Worm (Caenorhabditis elegans) whole organism, young adult: ENCODE results near the gene lgc-20.

ENCODE experiments used
- B0035.1 ChIP-seq: sonication (generic microtip); optimal IDR thresholded peaks from 2 replicates; lab custom pipeline; 2016; ENCODE audit warnings: missing genetic modification characterization, mild to moderate bottlenecking, missing compliant biosample characterization, missing genotype, missing genetic modification reagents
- B0261.1 ChIP-seq: sonication (generic microtip); optimal IDR thresholded peaks from 2 replicates; lab custom pipeline; 2016; ENCODE audit warnings: mild to moderate bottlenecking, missing genetic modification characterization, moderate library complexity, missing compliant biosample characterization
- C06A6.2 ChIP-seq: fragments of 200-800 bp; sonication (Bioruptor generic); conservative IDR thresholded peaks from 2 replicates; pipeline ENCODE4 v1.3.6; 2022; ENCODE audit warnings: missing genetic modification characterization, missing compliant biosample characterization
- F10E7.11 ChIP-seq: sonication (generic microtip); optimal IDR thresholded peaks from 2 replicates; lab custom pipeline; 2017; ENCODE audit warnings: mild to moderate bottlenecking, missing genetic modification characterization, moderate library complexity, missing compliant biosample characterization
- F33H1.4 ChIP-seq: fragments of 200-800 bp; sonication (Bioruptor generic); IDR thresholded peaks from 2 replicates; pipeline ENCODE4 v1.3.6; 2022; ENCODE audit warnings: missing genetic modification reagents, missing genetic modification characterization, missing compliant biosample characterization
- F39B2.1 ChIP-seq: fragments of 200-800 bp; sonication (Bioruptor generic); IDR thresholded peaks from 2 replicates; pipeline ENCODE4 v1.3.6; 2022; ENCODE audit warnings: missing genetic modification reagents, missing genetic modification characterization, missing compliant biosample characterization
- F57A8.1 ChIP-seq: fragments of 200-800 bp; sonication (Bioruptor generic); optimal IDR thresholded peaks from 2 replicates; lab custom pipeline; 2018; ENCODE audit warnings: mild to moderate bottlenecking, missing genetic modification characterization, moderate library complexity, missing compliant biosample characterization
- F57C9.4 ChIP-seq: sonication (generic microtip); optimal IDR thresholded peaks from 2 replicates; lab custom pipeline; 2017; ENCODE audit warnings: mild to moderate bottlenecking, missing genetic modification characterization, missing compliant biosample characterization
- T26A5.8 ChIP-seq: sonication (generic microtip); optimal IDR thresholded peaks from 2 replicates; lab custom pipeline; 2016; ENCODE audit warnings: missing genetic modification characterization, missing compliant biosample characterization
- Y53F4B.3 ChIP-seq: fragments of 200-800 bp; sonication (Bioruptor generic); IDR thresholded peaks from 2 replicates; pipeline ENCODE4 v1.3.6; 2022; ENCODE audit warnings: missing genetic modification reagents, missing genetic modification characterization, missing compliant biosample characterization
- Y53G8AR.9 ChIP-seq: fragments of 200-800 bp; sonication (Bioruptor generic); conservative IDR thresholded peaks from 2 replicates; pipeline ENCODE4 v1.3.6; 2022; ENCODE audit warnings: missing genetic modification reagents, missing genetic modification characterization, missing compliant biosample characterization
- Y56A3A.18 ChIP-seq: fragments of 200-800 bp; sonication (Bioruptor generic); IDR thresholded peaks from 2 replicates; pipeline ENCODE4 v1.3.6; 2022; ENCODE audit warnings: missing genetic modification reagents, missing genetic modification characterization, missing compliant biosample characterization
- Y67H2A.10 ChIP-seq: fragments of 200-800 bp; sonication (Bioruptor generic); conservative IDR thresholded peaks from 2 replicates; pipeline ENCODE4 v1.3.6; 2022; ENCODE audit warnings: missing genetic modification reagents, missing genetic modification characterization, missing compliant biosample characterization
- Y79H2A.3 ChIP-seq: fragments of 200-800 bp; sonication (Bioruptor generic); conservative IDR thresholded peaks from 2 replicates; pipeline ENCODE4 v1.3.6; 2022; ENCODE audit warnings: missing genetic modification reagents, missing genetic modification characterization, missing compliant biosample characterization
- akir-1 ChIP-seq: fragments of 200-800 bp; sonication (Bioruptor generic); optimal IDR thresholded peaks from 2 replicates; lab custom pipeline; 2018; ENCODE audit warnings: mild to moderate bottlenecking, missing genetic modification characterization, moderate library complexity, missing compliant biosample characterization
- aptf-3 ChIP-seq: fragments of 200-800 bp; sonication (Bioruptor generic); IDR thresholded peaks from 2 replicates; pipeline ENCODE4 v1.3.6; 2022; ENCODE audit warnings: missing genetic modification characterization, missing compliant biosample characterization
- athp-1 ChIP-seq: sonication (generic microtip); optimal IDR thresholded peaks from 2 replicates; lab custom pipeline; 2017; ENCODE audit warnings: mild to moderate bottlenecking, missing genetic modification characterization, missing compliant biosample characterization
- cebp-2 ChIP-seq: fragments of 200-800 bp; sonication (Bioruptor generic); IDR thresholded peaks from 2 replicates; pipeline ENCODE4 v1.3.6; 2022; ENCODE audit warnings: missing genetic modification characterization, missing compliant biosample characterization
- ceh-27 ChIP-seq: fragments of 200-800 bp; sonication (Bioruptor generic); optimal IDR thresholded peaks from 2 replicates; lab custom pipeline; 2018; ENCODE audit warnings: mild to moderate bottlenecking, missing genetic modification characterization, moderate library complexity, missing compliant biosample characterization
- ceh-58 ChIP-seq: fragments of 200-800 bp; sonication (Bioruptor generic); IDR thresholded peaks from 2 replicates; pipeline ENCODE4 v1.3.6; 2022; ENCODE audit warnings: missing genetic modification characterization, missing compliant biosample characterization
- die-1 ChIP-seq: sonication (generic microtip); optimal IDR thresholded peaks from 2 replicates; lab custom pipeline; 2016; ENCODE audit warnings: missing genotype, mild to moderate bottlenecking, missing genetic modification characterization, missing compliant biosample characterization
- dox-1 ChIP-seq: fragments of 200-800 bp; sonication (Bioruptor generic); IDR thresholded peaks from 2 replicates; pipeline ENCODE4 v1.3.6; 2022; ENCODE audit warnings: missing genetic modification reagents, missing genetic modification characterization, missing compliant biosample characterization
- dpl-1 ChIP-seq: fragments of 150-350 bp; optimal IDR thresholded peaks from 2 replicates; lab custom pipeline; 2014; ENCODE audit warnings: missing biosample characterization, missing genetic modification reagents, missing genetic modification characterization
- egl-44 ChIP-seq: fragments of 200-800 bp; sonication (Bioruptor generic); IDR thresholded peaks from 2 replicates; pipeline ENCODE4 v1.3.6; 2022; ENCODE audit warnings: missing genetic modification reagents, missing genetic modification characterization, missing compliant biosample characterization
- egrh-3 ChIP-seq: fragments of 200-800 bp; sonication (Bioruptor generic); IDR thresholded peaks from 2 replicates; pipeline ENCODE4 v1.3.6; 2022; ENCODE audit warnings: missing genetic modification reagents, missing genetic modification characterization, missing compliant biosample characterization
- ets-4 ChIP-seq: fragments of 200-800 bp; sonication (Bioruptor generic); optimal IDR thresholded peaks from 2 replicates; lab custom pipeline; 2018; ENCODE audit warnings: mild to moderate bottlenecking, missing genetic modification characterization, missing compliant biosample characterization
- fkh-3 ChIP-seq: sonication (generic microtip); optimal IDR thresholded peaks from 2 replicates; lab custom pipeline; 2016; ENCODE audit warnings: mild to moderate bottlenecking, missing genetic modification characterization, missing compliant biosample characterization
- hlh-26 ChIP-seq: fragments of 200-800 bp; sonication (Bioruptor generic); conservative IDR thresholded peaks from 2 replicates; pipeline ENCODE4 v1.3.6; 2022; ENCODE audit warnings: missing genetic modification reagents, missing genetic modification characterization, missing compliant biosample characterization
- hmg-1.2 ChIP-seq: fragments of 200-800 bp; sonication (Bioruptor generic); IDR thresholded peaks from 2 replicates; pipeline ENCODE4 v1.3.6; 2022; ENCODE audit warnings: missing genetic modification reagents, missing genetic modification characterization, missing compliant biosample characterization
- lin-26 ChIP-seq: fragments of 200-800 bp; sonication (Bioruptor generic); IDR thresholded peaks from 2 replicates; pipeline ENCODE4 v1.3.6; 2022; ENCODE audit warnings: missing genetic modification reagents, missing genetic modification characterization, missing compliant biosample characterization
- lin-40 ChIP-seq: sonication (generic microtip); optimal IDR thresholded peaks from 2 replicates; lab custom pipeline; 2016; ENCODE audit warnings: missing genetic modification characterization, mild to moderate bottlenecking, missing compliant biosample characterization, missing genotype, missing genetic modification reagents
- lin-54 ChIP-seq: fragments of 200-800 bp; sonication (Bioruptor generic); optimal IDR thresholded peaks from 2 replicates; lab custom pipeline; 2018; ENCODE audit warnings: mild to moderate bottlenecking, missing genetic modification characterization, missing compliant biosample characterization
- lsy-27 ChIP-seq: sonication (generic microtip); optimal IDR thresholded peaks from 2 replicates; lab custom pipeline; 2017; ENCODE audit warnings: missing genetic modification characterization, mild to moderate bottlenecking, missing compliant biosample characterization, antibody characterized with exemption, missing genotype, borderline replicate concordance; ENCODE audit not compliant: insufficient read depth
- madf-10 ChIP-seq: sonication (generic microtip); optimal IDR thresholded peaks from 2 replicates; lab custom pipeline; 2016; ENCODE audit warnings: mild to moderate bottlenecking, missing genetic modification characterization, missing compliant biosample characterization
- madf-3 ChIP-seq: fragments of 200-800 bp; sonication (Bioruptor generic); IDR thresholded peaks from 2 replicates; pipeline ENCODE4 v1.3.6; 2022; ENCODE audit warnings: missing genetic modification reagents, missing genetic modification characterization, missing compliant biosample characterization
- madf-8 ChIP-seq: fragments of 200-800 bp; sonication (Bioruptor generic); conservative IDR thresholded peaks from 2 replicates; pipeline ENCODE4 v1.3.6; 2022; ENCODE audit warnings: missing genetic modification reagents, missing genetic modification characterization, missing compliant biosample characterization
- nfya-1 ChIP-seq: sonication (generic microtip); optimal IDR thresholded peaks from 2 replicates; lab custom pipeline; 2017; ENCODE audit warnings: antibody characterized with exemption, missing compliant biosample characterization, missing genetic modification characterization, borderline replicate concordance; ENCODE audit not compliant: insufficient read depth
- nfya-2 ChIP-seq: fragments of 200-800 bp; sonication (Bioruptor generic); IDR thresholded peaks from 2 replicates; pipeline ENCODE4 v1.3.6; 2022; ENCODE audit warnings: missing genetic modification reagents, missing genetic modification characterization, missing compliant biosample characterization
- pbrm-1 ChIP-seq: fragments of 200-800 bp; sonication (Bioruptor generic); IDR thresholded peaks from 2 replicates; pipeline ENCODE4 v1.3.6; 2022; ENCODE audit warnings: missing genetic modification reagents, missing genetic modification characterization, missing compliant biosample characterization
- pha-4 ChIP-seq: fragments of 150-350 bp; sonication (generic microtip); optimal IDR thresholded peaks from 2 replicates; lab custom pipeline; 2014; ENCODE audit warnings: missing biosample characterization, missing genetic modification reagents, missing genetic modification characterization
- rec-8 ChIP-seq, 2 experiments: sonication (generic microtip); optimal IDR thresholded peaks; 2 replicates each; lab custom pipeline; 2016; ENCODE audit warnings: mild to moderate bottlenecking in 2 of 2, missing genetic modification characterization in 2 of 2, missing genetic modification reagents in 2 of 2, missing genotype in 2 of 2, missing biosample characterization in 1 of 2, missing compliant biosample characterization in 1 of 2, moderate library complexity in 1 of 2
- snpc-1.1 ChIP-seq: sonication (generic microtip); optimal IDR thresholded peaks from 2 replicates; lab custom pipeline; 2017; ENCODE audit warnings: missing genetic modification characterization, mild to moderate bottlenecking, missing compliant biosample characterization, antibody characterized with exemption, moderate library complexity, missing genotype, missing genetic modification reagents; ENCODE audit not compliant: insufficient read depth
- snpc-3.4 ChIP-seq: sonication (generic microtip); optimal IDR thresholded peaks from 2 replicates; lab custom pipeline; 2017; ENCODE audit warnings: missing genetic modification characterization, mild to moderate bottlenecking, missing compliant biosample characterization, antibody characterized with exemption, moderate library complexity, missing genotype, missing genetic modification reagents
- snpc-4 ChIP-seq, 5 experiments: fragments of 150-350 bp in 1 of 5; sonication (generic microtip) in 4 of 5; optimal IDR thresholded peaks; 2 replicates each; lab custom pipeline; 2014 to 2018; ENCODE audit warnings: missing genetic modification characterization in 5 of 5, missing biosample characterization in 3 of 5, antibody characterized with exemption in 2 of 5, mild to moderate bottlenecking in 2 of 5, missing compliant biosample characterization in 2 of 5, missing genotype in 2 of 5, moderate library complexity in 2 of 5, missing genetic modification reagents in 1 of 5
- tbp1 ChIP-seq: fragments of 200-800 bp; sonication (Bioruptor generic); optimal IDR thresholded peaks from 2 replicates; lab custom pipeline; 2018; ENCODE audit warnings: mild to moderate bottlenecking, missing genetic modification characterization, missing compliant biosample characterization
- unc-130 ChIP-seq: sonication (generic microtip); optimal IDR thresholded peaks from 2 replicates; lab custom pipeline; 2016; ENCODE audit warnings: missing genetic modification reagents, missing genetic modification characterization, missing compliant biosample characterization
- ztf-26 ChIP-seq: sonication (generic microtip); optimal IDR thresholded peaks from 2 replicates; lab custom pipeline; 2017; ENCODE audit warnings: missing genetic modification characterization, missing compliant biosample characterization

Gene lgc-20

DNA sequence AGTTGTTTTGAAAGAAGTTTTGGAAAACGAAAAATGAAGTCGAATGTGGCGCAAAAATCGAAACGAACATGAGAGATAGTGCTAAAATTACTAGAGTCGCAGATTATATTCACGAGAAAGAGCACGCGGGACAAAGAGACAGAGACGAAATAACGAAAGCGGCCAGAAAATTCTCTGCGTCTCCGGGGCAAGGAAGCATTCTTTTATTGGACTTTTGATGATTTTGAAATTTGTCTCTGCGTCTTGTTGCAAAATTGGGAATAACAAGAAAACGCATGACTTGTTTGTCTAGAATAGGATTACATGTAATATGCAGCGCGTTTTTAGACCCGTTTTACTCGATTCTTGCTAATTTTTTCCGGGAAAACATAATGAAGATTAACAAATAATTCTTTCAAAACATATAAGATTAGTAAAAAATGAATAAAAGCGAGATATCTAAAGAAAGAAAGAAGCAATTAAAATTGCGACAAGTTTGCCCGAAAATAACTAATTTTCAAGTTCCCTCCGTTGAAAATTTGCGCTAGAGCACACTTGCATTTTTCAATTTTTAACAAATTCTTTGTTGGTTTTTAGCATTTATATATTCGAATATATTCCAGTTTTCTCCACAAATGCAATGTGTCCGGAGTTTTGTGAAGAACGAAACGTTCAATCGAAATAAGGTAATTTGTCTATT is 4.6 kb upstream of the lgc-20 start, which contains the start of the genes B0491.6 and pigm-1 (continued):
- TF ChIP-seq Y67H2A.10 (GFP tag; lab: Robert Waterston, UW) (no peak), ets-4 (GFP tag; lab: Kevin White, UChicago) (no peak), hmg-1.2 (GFP tag; lab: Robert Waterston, UW) (peak; percentile 94), unc-130 (GFP tag; lab: Kevin White, UChicago) (no peak), ztf-26 (tag; lab: Kevin White, UChicago) (no peak), T26A5.8 (tag; lab: Kevin White, UChicago) (no peak), rec-8 (tag; optimal IDR thresholded peaks at IDR 0.05; lab: Kevin White, UChicago) (no peak), fkh-3 (no peak), B0035.1 (no peak), snpc-4 (GFP tag; optimal IDR thresholded peaks at IDR 0.05; lab: Kevin White, UChicago) (peak; percentile 12), snpc-4 (tag; optimal IDR thresholded peaks at IDR 0.05; lab: Kevin White, UChicago) (peak in 3 of 4 experiments; percentile 19 to 53 (median 50)), snpc-1.1 (tag; lab: Kevin White, UChicago) (no peak), F33H1.4 (GFP tag; lab: Robert Waterston, UW) (no peak), lin-40 (tag; lab: Kevin White, UChicago) (peak; percentile 64), dpl-1 (GFP tag; lab: Kevin White, UChicago) (no peak), pha-4 (tag; lab: Kevin White, UChicago) (no peak), lin-26 (no peak), egl-44 (GFP tag; lab: Robert Waterston, UW) (0 out of 2 replicates have a peak, but pooled peaks have one; percentile 15), F10E7.11 (no peak), lsy-27 (tag; lab: Kevin White, UChicago) (no peak), Y56A3A.18 (no peak), cebp-2 (GFP tag; lab: Robert Waterston, UW) (no peak), dox-1 (peak; percentile 53), madf-10 (tag; lab: Kevin White, UChicago) (peak; percentile 6), Y53G8AR.9 (GFP tag; lab: Robert Waterston, UW) (no peak), B0261.1 (tag; lab: Kevin White, UChicago) (no peak), aptf-3 (GFP tag; lab: Robert Waterston, UW) (no peak), egrh-3 (GFP tag; lab: Robert Waterston, UW) (no peak), C06A6.2 (GFP tag; lab: Robert Waterston, UW) (no peak), nfya-2 (GFP tag; lab: Robert Waterston, UW) (no peak), die-1 (tag; lab: Kevin White, UChicago) (no peak), lin-54 (GFP tag; lab: Kevin White, UChicago) (peak; percentile 62), snpc-3.4 (tag; lab: Kevin White, UChicago) (no peak), F57C9.4 (tag; lab: Kevin White, UChicago) (no peak), tbp1 (GFP tag; lab: Kevin White, UChicago) (peak; percentile 30), F39B2.1 (GFP tag; lab: Robert Waterston, UW) (no peak), ceh-58 (no peak), ceh-27 (GFP tag; lab: Kevin White, UChicago) (peak; percentile 16), athp-1 (tag; lab: Kevin White, UChicago) (no peak), nfya-1 (tag; lab: Kevin White, UChicago) (no peak), hlh-26 (GFP tag; lab: Robert Waterston, UW) (no peak), Y53F4B.3 (GFP tag; lab: Robert Waterston, UW) (no peak), pbrm-1 (0 out of 2 replicates have a peak, but pooled peaks have one; percentile 16), F57A8.1 (no peak), madf-8 (GFP tag; lab: Robert Waterston, UW) (no peak), akir-1 (GFP tag; lab: Kevin White, UChicago) (no peak), madf-3 (GFP tag; lab: Robert Waterston, UW) (no peak), Y79H2A.3 (GFP tag; lab: Robert Waterston, UW) (no peak)
